Fruit fly (Drosophila melanogaster): Measurements from ENCODE around the gene CG5114.

The CG5114 gene

DNA sequence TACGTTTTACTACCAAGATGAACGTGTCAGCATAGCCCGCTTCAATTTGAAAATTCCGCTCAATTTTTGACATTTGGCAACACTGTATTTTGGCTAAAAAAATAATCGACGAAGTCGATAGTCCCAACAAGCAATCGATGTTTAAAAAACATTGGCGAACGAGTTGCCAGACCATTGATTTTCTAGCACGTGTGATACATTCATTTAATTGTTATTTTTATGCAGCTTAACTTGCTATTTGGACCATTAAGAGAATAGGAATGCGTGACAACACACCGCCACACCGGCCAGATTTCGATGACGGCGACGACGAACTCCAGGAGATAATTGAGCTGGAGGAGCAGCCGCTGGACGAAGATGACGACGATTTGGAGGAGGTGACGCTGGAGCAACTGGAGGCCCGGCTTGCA is at the start of gene CG5114:
Gene CG5114 (plus strand): TSS at position 161 of the 410 bp plus-strand sequence.
- no peak for TF ChIP-seq Trl (optimal IDR thresholded peaks at IDR 0.05)
- TF ChIP-seq Trl (GFP tag; optimal IDR thresholded peaks at IDR 0.05), result peak; percentile 64
- no peak; the same call in 2 of the 3 replicates for TF ChIP-seq H15 (GFP tag; IDR thresholded peaks at IDR 0.05)
- no peak for TF ChIP-seq crc (GFP tag; optimal IDR thresholded peaks at IDR 0.05)
- peak; percentile 93 for TF ChIP-seq CG34224 (GFP tag; IDR thresholded peaks at IDR 0.05; ENCODE audit: partially characterized antibody)
- TF ChIP-seq pzg (GFP tag; optimal IDR thresholded peaks at IDR 0.05), result peak; percentile 96
- peak; percentile 46 for TF ChIP-seq ftz-f1 (GFP tag; optimal IDR thresholded peaks at IDR 0.05)
- no peak for TF ChIP-seq gce (GFP tag; IDR thresholded peaks at IDR 0.05)
- TF ChIP-seq Neu2 (GFP tag; optimal IDR thresholded peaks at IDR 0.05; ENCODE audit: borderline replicate concordance), result no peak
- TF ChIP-seq CG12744 (GFP tag; optimal IDR thresholded peaks at IDR 0.05), result peak; percentile 3
- TF ChIP-seq prd (optimal IDR thresholded peaks at IDR 0.05), result no peak
- no peak for TF ChIP-seq prd (GFP tag; IDR thresholded peaks at IDR 0.05)
- no peak for TF ChIP-seq CG32772 (GFP tag; IDR thresholded peaks at IDR 0.05)
- no peak for TF ChIP-seq CG1024 (GFP tag; IDR thresholded peaks at IDR 0.05)
- no peak for TF ChIP-seq sqz (GFP tag; optimal IDR thresholded peaks at IDR 0.05)
- TF ChIP-seq Stat92E (GFP tag; optimal IDR thresholded peaks at IDR 0.05), result no peak
- TF ChIP-seq ERR (GFP tag; optimal IDR thresholded peaks at IDR 0.05), result peak; percentile 66
- TF ChIP-seq tin (GFP tag; optimal IDR thresholded peaks at IDR 0.05), result peak; percentile 3
- TF ChIP-seq aop (GFP tag; IDR thresholded peaks at IDR 0.05), result no peak
- TF ChIP-seq Six4 (GFP tag; optimal IDR thresholded peaks at IDR 0.05), result no peak
- peak; percentile 57; the same call in 1 of the 2 replicates for TF ChIP-seq NFAT (GFP tag; IDR thresholded peaks at IDR 0.05)
- TF ChIP-seq pnt (GFP tag; optimal IDR thresholded peaks at IDR 0.05), result no peak
- no peak for TF ChIP-seq psq (GFP tag; optimal IDR thresholded peaks at IDR 0.05)
- TF ChIP-seq Dip2 (GFP tag; IDR thresholded peaks at IDR 0.05), result no peak
- TF ChIP-seq Hr51 (GFP tag; optimal IDR thresholded peaks at IDR 0.05), result no peak
- peak; percentile 82 for TF ChIP-seq CG14710 (tag; optimal IDR thresholded peaks at IDR 0.05)
- peak; percentile 14 for TF ChIP-seq vfl (GFP tag; optimal IDR thresholded peaks at IDR 0.05)
- TF ChIP-seq tgo (GFP tag; IDR thresholded peaks at IDR 0.05), result no peak
- TF ChIP-seq Dek (tag; optimal IDR thresholded peaks at IDR 0.05), result no peak
- TF ChIP-seq CG4707 (GFP tag; optimal IDR thresholded peaks at IDR 0.05), result no peak
- peak; percentile 40 for TF ChIP-seq dpn (GFP tag; optimal IDR thresholded peaks at IDR 0.05)
- peak; percentile 50 for TF ChIP-seq CG30403 (GFP tag; optimal IDR thresholded peaks at IDR 0.05)
- TF ChIP-seq chm (GFP tag; IDR thresholded peaks at IDR 0.05), result no peak
- TF ChIP-seq CG1792 (GFP tag; optimal IDR thresholded peaks at IDR 0.05), result peak; percentile 56
- no peak for TF ChIP-seq fru (optimal IDR thresholded peaks at IDR 0.05)
- no peak for TF ChIP-seq dati (GFP tag; IDR thresholded peaks at IDR 0.05)
- no peak for TF ChIP-seq CG31224 (GFP tag; IDR thresholded peaks at IDR 0.05)
- TF ChIP-seq CG6683 (GFP tag; optimal IDR thresholded peaks at IDR 0.05), result no peak
- peak; percentile 47 for TF ChIP-seq NC2β (GFP tag; optimal IDR thresholded peaks at IDR 0.05)
- no peak for TF ChIP-seq Chrac-16 (GFP tag; optimal IDR thresholded peaks at IDR 0.05)
- TF ChIP-seq Myb (GFP tag; optimal IDR thresholded peaks at IDR 0.05), result peak; percentile 67
- TF ChIP-seq CG8388 (GFP tag; optimal IDR thresholded peaks at IDR 0.05), result peak; percentile 2
- no peak for TF ChIP-seq TFAM (GFP tag; optimal IDR thresholded peaks at IDR 0.05)
- peak; percentile 25 to 51 for TF ChIP-seq chif (GFP tag; optimal IDR thresholded peaks at IDR 0.05)
- TF ChIP-seq bbx (GFP tag; IDR thresholded peaks at IDR 0.05; ENCODE audit: partially characterized antibody), result peak; percentile 93
- no peak for TF ChIP-seq Ptx1 (GFP tag; IDR thresholded peaks at IDR 0.05)
- TF ChIP-seq Dll (GFP tag; IDR thresholded peaks at IDR 0.05; ENCODE audit: partially characterized antibody), result peak; percentile 93
- TF ChIP-seq h (optimal IDR thresholded peaks at IDR 0.05), result no peak
- peak; percentile 65 for TF ChIP-seq CG17829 (tag; optimal IDR thresholded peaks at IDR 0.05)
- peak; percentile 88 for TF ChIP-seq MESR4 (GFP tag; optimal IDR thresholded peaks at IDR 0.05)
- TF ChIP-seq ato (GFP tag; IDR thresholded peaks at IDR 0.05; ENCODE audit: partially characterized antibody), result peak; percentile 76
- TF ChIP-seq CG17568 (GFP tag; optimal IDR thresholded peaks at IDR 0.05), result no peak
- TF ChIP-seq CG3281 (GFP tag; optimal IDR thresholded peaks at IDR 0.05), result peak; percentile 36

Measured in whole organism, embryonic.